Worm (Caenorhabditis elegans) whole organism, midembryonic: ENCODE measurements around the gene F59B2.3.

ENCODE experiments used
- T22C8.4 ChIP-seq: fragments of 200-800 bp; sonication (Bioruptor generic); IDR thresholded peaks from 2 replicates; pipeline ENCODE4 v1.3.6; 2022; ENCODE audit warnings: missing genetic modification characterization, missing compliant biosample characterization
- flt-1 ChIP-seq: fragments of 200-800 bp; sonication (Bioruptor generic); IDR thresholded peaks from 2 replicates; pipeline ENCODE4 v1.3.6; 2022; ENCODE audit warnings: missing genetic modification characterization, missing compliant biosample characterization
- klf-2 ChIP-seq: fragments of 200-800 bp; sonication (Bioruptor generic); conservative IDR thresholded peaks from 2 replicates; pipeline ENCODE4 v1.3.6; 2022; ENCODE audit warnings: missing genetic modification reagents, missing genetic modification characterization, missing compliant biosample characterization
- tab-1 ChIP-seq: fragments of 200-800 bp; sonication (Bioruptor generic); IDR thresholded peaks from 2 replicates; pipeline ENCODE4 v1.3.6; 2022; ENCODE audit warnings: missing genetic modification characterization, missing compliant biosample characterization
- ztf-23 ChIP-seq: fragments of 200-800 bp; sonication (Bioruptor generic); IDR thresholded peaks from 2 replicates; pipeline ENCODE4 v1.3.6; 2022; ENCODE audit warnings: missing genetic modification reagents, missing genetic modification characterization, missing compliant biosample characterization
- ztf-29 ChIP-seq: fragments of 200-800 bp; sonication (Bioruptor generic); IDR thresholded peaks from 2 replicates; pipeline ENCODE4 v1.3.6; 2022; ENCODE audit warnings: missing genetic modification reagents, missing genetic modification characterization, missing compliant biosample characterization

DNA sequence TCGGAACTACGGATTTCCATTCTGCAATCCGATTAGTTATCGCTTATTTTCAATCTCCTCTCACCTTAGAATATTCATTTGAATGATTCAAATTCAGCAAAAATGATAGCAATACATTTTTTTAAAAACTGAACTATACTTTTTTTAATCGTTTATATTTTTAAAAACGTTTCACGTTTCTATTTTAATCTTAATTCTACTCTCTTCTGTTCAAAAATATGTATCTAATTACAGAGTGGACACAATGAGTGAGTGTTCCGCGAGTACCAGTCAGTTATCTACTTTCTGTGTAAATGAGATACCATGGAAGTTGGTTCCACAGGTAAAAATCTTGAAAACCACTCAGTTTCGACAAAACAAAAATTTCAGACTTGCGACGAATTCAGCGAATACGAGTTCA, 3.0 kb upstream of the F59B2.3 start, which contains the start of the genes F59B2.15 and zif-1:
- TF ChIP-seq klf-2 (GFP tag; lab: Robert Waterston, UW), result no peak
- no peak for TF ChIP-seq T22C8.4 (GFP tag; lab: Robert Waterston, UW)
- TF ChIP-seq ztf-29 (GFP tag; lab: Robert Waterston, UW), result no peak
- TF ChIP-seq flt-1 (GFP tag; lab: Robert Waterston, UW), result no peak
- no peak for TF ChIP-seq ztf-23 (GFP tag; lab: Robert Waterston, UW)
- TF ChIP-seq tab-1 (GFP tag; lab: Robert Waterston, UW), result no peak
